Worm (Caenorhabditis elegans) whole organism, L2 larva: Measurements from ENCODE around the gene F14E5.2.
"Not testable (repeated sequence)": the region's sequence is repeated elsewhere in the genome, so short reads cannot be mapped to it uniquely, and the experiment has no call there.

Source experiments
- C34F6.9 ChIP-seq: fragments of 150-350 bp; optimal IDR thresholded peaks from 2 replicates; lab custom pipeline; 2014; ENCODE audit warnings: missing biosample characterization, missing genetic modification characterization
- F13H6.1 ChIP-seq: sonication (generic microtip); optimal IDR thresholded peaks from 2 replicates; lab custom pipeline; 2016; ENCODE audit warnings: missing genetic modification characterization, missing compliant biosample characterization
- R02D3.7 ChIP-seq: fragments of 150-350 bp; optimal IDR thresholded peaks from 2 replicates; lab custom pipeline; 2014; ENCODE audit warnings: missing biosample characterization, missing genetic modification characterization
- ZK546.5 ChIP-seq: sonication (generic microtip); optimal IDR thresholded peaks from 2 replicates; lab custom pipeline; 2017; ENCODE audit warnings: missing biosample characterization, missing genetic modification characterization
- alr-1 ChIP-seq: fragments of 150-350 bp; optimal IDR thresholded peaks from 2 replicates; lab custom pipeline; 2014; ENCODE audit warnings: missing biosample characterization, missing genetic modification characterization
- aly-2 ChIP-seq: fragments of 150-350 bp; optimal IDR thresholded peaks from 2 replicates; lab custom pipeline; 2014; ENCODE audit warnings: missing biosample characterization, missing genetic modification characterization
- ama-1 ChIP-seq: fragments of 150-350 bp; optimal IDR thresholded peaks from 2 replicates; lab custom pipeline; 2018; ENCODE audit warnings: inconsistent platforms
- blmp-1 ChIP-seq: sonication (generic microtip); optimal IDR thresholded peaks from 2 replicates; lab custom pipeline; 2017; ENCODE audit warnings: missing genetic modification characterization, mild to moderate bottlenecking, missing compliant biosample characterization, antibody characterized with exemption, moderate library complexity; ENCODE audit not compliant: insufficient read depth
- ceh-16 ChIP-seq: fragments of 150-350 bp; optimal IDR thresholded peaks from 2 replicates; lab custom pipeline; 2014; ENCODE audit warnings: missing biosample characterization, missing genetic modification characterization
- ceh-82 ChIP-seq: fragments of 150-350 bp; optimal IDR thresholded peaks from 2 replicates; lab custom pipeline; 2014; ENCODE audit warnings: missing biosample characterization, missing genetic modification characterization
- dmd-4 ChIP-seq: sonication (generic microtip); optimal IDR thresholded peaks from 2 replicates; lab custom pipeline; 2017; ENCODE audit warnings: missing biosample characterization, missing genetic modification characterization
- egl-27 ChIP-seq: sonication (generic microtip); optimal IDR thresholded peaks from 3 replicates; lab custom pipeline; 2017; ENCODE audit warnings: missing biosample characterization, missing genetic modification reagents, missing genetic modification characterization
- elt-1 ChIP-seq: fragments of 150-350 bp; optimal IDR thresholded peaks from 2 replicates; lab custom pipeline; 2014; ENCODE audit warnings: missing biosample characterization, missing genetic modification characterization
- elt-3 ChIP-seq: sonication (generic microtip); optimal IDR thresholded peaks from 2 replicates; lab custom pipeline; 2017; ENCODE audit warnings: missing biosample characterization, missing genetic modification characterization
- fos-1 ChIP-seq: fragments of 150-350 bp; optimal IDR thresholded peaks from 2 replicates; lab custom pipeline; 2014; ENCODE audit warnings: missing biosample characterization, missing genetic modification characterization
- lin-11 ChIP-seq: fragments of 150-350 bp; sonication (generic microtip); optimal IDR thresholded peaks from 2 replicates; lab custom pipeline; 2014; ENCODE audit warnings: missing biosample characterization, missing genetic modification characterization, inconsistent platforms, mixed read lengths
- lin-13 ChIP-seq: fragments of 150-350 bp; optimal IDR thresholded peaks from 2 replicates; lab custom pipeline; 2014; ENCODE audit warnings: missing biosample characterization, missing genetic modification reagents, missing genetic modification characterization
- lin-39 ChIP-seq: fragments of 150-350 bp; optimal IDR thresholded peaks from 2 replicates; lab custom pipeline; 2014; ENCODE audit warnings: missing biosample characterization, missing genetic modification reagents, missing genetic modification characterization
- mab-5 ChIP-seq: fragments of 150-350 bp; optimal IDR thresholded peaks from 2 replicates; lab custom pipeline; 2014; ENCODE audit warnings: missing biosample characterization, missing genetic modification characterization
- mbf-1 ChIP-seq: sonication (generic microtip); optimal IDR thresholded peaks from 2 replicates; lab custom pipeline; 2017; ENCODE audit warnings: missing biosample characterization, missing genetic modification characterization
- mdl-1 ChIP-seq, 2 experiments: fragments of 150-350 bp in 1 of 2; sonication (generic microtip) in 1 of 2; optimal IDR thresholded peaks; 2 replicates each; lab custom pipeline; 2017; ENCODE audit warnings: missing biosample characterization in 2 of 2, missing genetic modification characterization in 2 of 2
- nhr-10 ChIP-seq: sonication (generic microtip); optimal IDR thresholded peaks from 2 replicates; lab custom pipeline; 2017; ENCODE audit warnings: missing biosample characterization, missing genetic modification characterization
- nhr-12 ChIP-seq: fragments of 150-350 bp; optimal IDR thresholded peaks from 2 replicates; lab custom pipeline; 2014; ENCODE audit warnings: missing biosample characterization, missing genetic modification characterization
- nhr-129 ChIP-seq: fragments of 150-350 bp; optimal IDR thresholded peaks from 2 replicates; lab custom pipeline; 2014; ENCODE audit warnings: missing biosample characterization, missing genetic modification characterization
- nhr-21 ChIP-seq: fragments of 150-350 bp; optimal IDR thresholded peaks from 2 replicates; lab custom pipeline; 2014; ENCODE audit warnings: missing biosample characterization, missing genetic modification characterization
- nhr-23 ChIP-seq: fragments of 150-350 bp; optimal IDR thresholded peaks from 2 replicates; lab custom pipeline; 2014; ENCODE audit warnings: missing biosample characterization, missing genetic modification reagents, missing genetic modification characterization
- nhr-25 ChIP-seq: fragments of 150-350 bp; sonication (generic microtip); optimal IDR thresholded peaks from 3 replicates; lab custom pipeline; 2014; ENCODE audit warnings: missing biosample characterization, missing genetic modification characterization
- peb-1 ChIP-seq: fragments of 150-350 bp; optimal IDR thresholded peaks from 2 replicates; lab custom pipeline; 2014; ENCODE audit warnings: missing biosample characterization, missing genetic modification characterization
- skn-1 ChIP-seq: sonication (generic microtip); optimal IDR thresholded peaks from 2 replicates; lab custom pipeline; 2017; ENCODE audit warnings: missing biosample characterization, missing genetic modification characterization
- snpc-4 ChIP-seq: fragments of 150-350 bp; optimal IDR thresholded peaks from 2 replicates; lab custom pipeline; 2014; ENCODE audit warnings: missing biosample characterization, missing genetic modification characterization
- unc-39 ChIP-seq: fragments of 150-350 bp; optimal IDR thresholded peaks from 2 replicates; lab custom pipeline; 2014; ENCODE audit warnings: missing biosample characterization, missing genetic modification characterization
- unc-55 ChIP-seq: fragments of 150-350 bp; sonication (generic microtip); optimal IDR thresholded peaks from 3 replicates; lab custom pipeline; 2014; ENCODE audit warnings: missing biosample characterization, missing genetic modification reagents, missing genetic modification characterization
- unc-62 ChIP-seq: fragments of 150-350 bp; optimal IDR thresholded peaks from 2 replicates; lab custom pipeline; 2014; ENCODE audit warnings: missing biosample characterization, missing genetic modification reagents, missing genetic modification characterization
- zag-1 ChIP-seq: fragments of 150-350 bp; optimal IDR thresholded peaks from 2 replicates; lab custom pipeline; 2014; ENCODE audit warnings: missing biosample characterization, missing genetic modification characterization
- ztf-1 ChIP-seq: fragments of 200-800 bp; sonication (Bioruptor generic); conservative IDR thresholded peaks from 2 replicates; pipeline ENCODE4 v1.3.6; 2022; ENCODE audit warnings: missing genetic modification characterization, missing compliant biosample characterization
- ztf-11 ChIP-seq: sonication (generic microtip); optimal IDR thresholded peaks from 2 replicates; lab custom pipeline; 2017; ENCODE audit warnings: missing biosample characterization, missing genetic modification characterization

F14E5.2 gene

DNA sequence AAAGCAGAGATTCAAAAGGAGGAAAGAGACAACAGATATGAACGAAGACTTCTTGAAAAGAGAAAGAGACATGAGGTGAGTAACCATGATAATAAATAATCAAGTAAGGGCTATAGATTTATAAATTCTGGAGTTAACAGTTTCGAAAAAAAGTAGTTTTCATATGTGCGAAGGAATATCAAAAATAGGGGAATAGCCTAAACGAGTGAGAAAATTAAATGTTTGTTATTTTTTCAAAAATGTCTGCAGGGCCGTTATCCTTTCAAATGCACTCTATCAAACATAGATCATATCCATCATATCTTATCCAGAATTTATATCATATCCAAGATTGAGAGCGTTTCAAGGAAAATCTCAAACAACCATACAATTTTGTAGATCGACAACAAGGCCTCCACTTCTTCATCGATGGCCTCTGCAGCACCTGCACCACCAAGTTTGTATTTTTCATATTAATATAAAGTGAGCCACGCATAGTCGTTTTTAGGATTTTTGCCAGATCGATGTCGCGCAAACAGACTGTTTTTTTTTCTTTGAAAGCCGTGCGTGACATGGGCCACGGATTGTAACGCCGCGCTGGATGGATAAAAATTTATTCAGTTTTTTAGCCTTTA, 7.8 kb downstream of the F14E5.2 start:
- TF ChIP-seq lin-11 (no peak), aly-2 (no peak), C34F6.9 (tag; lab: Kevin White, UChicago) (no peak), lin-39 (tag; lab: Kevin White, UChicago) (no peak), elt-3 (tag; lab: Kevin White, UChicago) (no peak), nhr-25 (tag; lab: Kevin White, UChicago) (peak; percentile 85), nhr-12 (tag; lab: Kevin White, UChicago) (peak; percentile 85), lin-13 (GFP tag; lab: Kevin White, UChicago) (no peak), nhr-21 (tag; lab: Kevin White, UChicago) (no peak), alr-1 (no peak), unc-62 (GFP tag; lab: Kevin White, UChicago) (no peak), mbf-1 (tag; lab: Kevin White, UChicago) (no peak), skn-1 (tag; lab: Kevin White, UChicago) (no peak), R02D3.7 (no peak), ceh-16 (tag; lab: Kevin White, UChicago) (no peak), nhr-10 (tag; lab: Kevin White, UChicago) (no peak), ceh-82 (tag; lab: Kevin White, UChicago) (no peak)

DNA sequence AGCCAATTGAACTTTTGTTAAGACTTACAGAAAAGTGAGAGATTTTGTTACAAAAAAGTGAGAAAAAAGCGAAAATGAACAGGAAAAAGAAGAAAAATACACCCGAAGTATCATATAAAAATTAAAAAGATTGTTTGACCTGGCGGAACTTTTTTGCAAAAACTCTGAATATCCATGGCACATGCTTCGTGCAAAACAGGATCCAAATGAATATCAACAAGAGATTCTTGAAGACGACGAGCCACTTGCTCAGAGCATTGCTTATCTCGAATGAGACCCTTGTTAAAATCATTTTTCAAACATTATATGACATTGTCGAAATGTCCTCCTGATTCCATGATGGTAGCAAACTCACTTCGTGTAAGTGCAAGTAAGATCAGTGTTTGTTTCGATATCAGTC, 8.9 kb downstream of the F14E5.2 start, which contains the start of gene F14E5.8:
F14E5.8 (plus strand) TSS at position 301 of the 400 bp plus-strand sequence.
- not testable (repeated sequence) for TF ChIP-seq dmd-4; peb-1; nhr-23 (tag; lab: Kevin White, UChicago)
- TF ChIP-seq, all 48 proteins: peak for 0; not testable (repeated sequence) for 48

DNA sequence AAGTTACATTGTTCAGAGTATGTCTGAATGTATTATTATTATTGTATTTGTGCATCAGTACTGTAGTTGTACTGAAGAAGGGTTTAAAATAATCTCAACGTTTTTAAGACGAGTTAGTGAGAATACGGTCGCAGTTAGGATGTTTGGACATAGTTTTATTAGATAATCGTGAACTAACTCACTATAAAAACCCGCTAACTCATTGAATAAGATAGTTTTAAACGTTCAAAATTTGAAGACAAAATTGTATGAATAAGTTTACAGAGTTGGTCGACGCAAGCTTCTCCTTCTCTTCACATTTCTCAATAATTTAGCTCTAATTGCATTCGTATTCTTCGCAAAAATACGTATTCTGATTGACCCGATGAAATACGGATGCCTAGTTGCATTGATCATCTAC, 9.6 kb downstream of the F14E5.2 start:
- TF ChIP-seq elt-1 (tag; lab: Kevin White, UChicago): no peak
- TF ChIP-seq nhr-25 (tag; lab: Kevin White, UChicago): peak; percentile 76
- no peak for TF ChIP-seq unc-55 (GFP tag; lab: Kevin White, UChicago)
- TF ChIP-seq lin-39 (tag; lab: Kevin White, UChicago): no peak
- no peak for TF ChIP-seq unc-39 (tag; lab: Kevin White, UChicago)
- TF ChIP-seq zag-1 (tag; lab: Kevin White, UChicago): no peak
- no peak for TF ChIP-seq nhr-21 (tag; lab: Kevin White, UChicago)
- no peak for TF ChIP-seq mdl-1 (tag; optimal IDR thresholded peaks at IDR 0.05; lab: Kevin White, UChicago)
- peak; percentile 81 for TF ChIP-seq nhr-12 (tag; lab: Kevin White, UChicago)
- no peak for TF ChIP-seq ZK546.5
- TF ChIP-seq mab-5 (tag; lab: Kevin White, UChicago): peak; percentile 25
- TF ChIP-seq peb-1: no peak
- no peak for TF ChIP-seq egl-27 (tag; lab: Kevin White, UChicago)
- no peak for TF ChIP-seq nhr-129 (tag; lab: Kevin White, UChicago)
- TF ChIP-seq ama-1: no peak
- TF ChIP-seq C34F6.9 (tag; lab: Kevin White, UChicago): no peak
- TF ChIP-seq snpc-4 (tag; lab: Kevin White, UChicago): no peak
- TF ChIP-seq blmp-1 (tag; lab: Kevin White, UChicago): no peak
- no peak for TF ChIP-seq lin-13 (GFP tag; lab: Kevin White, UChicago)
- no peak for TF ChIP-seq fos-1

DNA sequence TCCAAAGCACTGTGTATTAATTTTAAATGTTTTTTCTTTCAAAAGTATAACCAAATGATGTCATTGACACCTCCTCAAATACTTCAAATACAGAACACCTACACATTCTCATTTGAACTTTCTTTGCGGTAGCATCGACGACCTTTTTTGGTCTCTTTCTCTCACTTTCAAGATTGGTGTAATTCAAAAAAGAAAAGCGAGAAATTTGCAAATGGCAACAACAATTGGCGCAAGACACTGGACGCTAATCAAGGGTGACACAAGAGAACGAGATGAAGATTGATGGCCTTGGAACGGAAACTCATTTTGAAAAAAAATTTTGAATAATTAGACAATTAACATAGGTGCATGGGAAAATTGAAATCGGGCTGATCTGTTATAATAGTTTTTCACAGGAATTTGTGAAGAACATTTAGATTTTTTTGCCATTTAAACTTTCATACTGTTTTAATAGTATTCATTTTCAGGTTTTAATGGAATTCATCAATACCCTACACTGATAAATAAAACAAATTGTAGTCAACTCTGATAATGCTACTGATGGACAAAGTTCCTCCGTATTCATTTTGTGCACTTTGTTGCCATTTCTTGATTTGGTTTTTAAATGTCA, 11.5 kb downstream of the F14E5.2 start, which contains the start of gene fdgt-2:
fdgt-2 (plus strand) TSS at position 560 of the 610 bp plus-strand sequence.
- TF ChIP-seq ztf-11 (tag; lab: Kevin White, UChicago) (no peak), ztf-1 (GFP tag; lab: Robert Waterston, UW) (no peak), ceh-16 (tag; lab: Kevin White, UChicago) (peak; percentile 77), dmd-4 (no peak), mdl-1 (tag; optimal IDR thresholded peaks at IDR 0.05; lab: Kevin White, UChicago) (no peak), F13H6.1 (tag; lab: Kevin White, UChicago) (no peak), nhr-25 (tag; lab: Kevin White, UChicago) (peak; percentile 43), zag-1 (tag; lab: Kevin White, UChicago) (no peak)
